Worm (Caenorhabditis elegans) whole organism, L2 larva: ENCODE results near the gene best-23.

Source experiments
- C34F6.9 ChIP-seq: fragments of 150-350 bp; optimal IDR thresholded peaks from 2 replicates; lab custom pipeline; 2014; ENCODE audit warnings: missing biosample characterization, missing genetic modification characterization
- ceh-16 ChIP-seq: fragments of 150-350 bp; optimal IDR thresholded peaks from 2 replicates; lab custom pipeline; 2014; ENCODE audit warnings: missing biosample characterization, missing genetic modification characterization
- ceh-82 ChIP-seq: fragments of 150-350 bp; optimal IDR thresholded peaks from 2 replicates; lab custom pipeline; 2014; ENCODE audit warnings: missing biosample characterization, missing genetic modification characterization
- dmd-4 ChIP-seq: sonication (generic microtip); optimal IDR thresholded peaks from 2 replicates; lab custom pipeline; 2017; ENCODE audit warnings: missing biosample characterization, missing genetic modification characterization
- egl-27 ChIP-seq: sonication (generic microtip); optimal IDR thresholded peaks from 3 replicates; lab custom pipeline; 2017; ENCODE audit warnings: missing biosample characterization, missing genetic modification reagents, missing genetic modification characterization
- mab-5 ChIP-seq: fragments of 150-350 bp; optimal IDR thresholded peaks from 2 replicates; lab custom pipeline; 2014; ENCODE audit warnings: missing biosample characterization, missing genetic modification characterization
- nhr-10 ChIP-seq: sonication (generic microtip); optimal IDR thresholded peaks from 2 replicates; lab custom pipeline; 2017; ENCODE audit warnings: missing biosample characterization, missing genetic modification characterization
- nhr-11 ChIP-seq: fragments of 150-350 bp; optimal IDR thresholded peaks from 2 replicates; lab custom pipeline; 2014; ENCODE audit warnings: missing biosample characterization, missing genetic modification characterization
- nhr-21 ChIP-seq: fragments of 150-350 bp; optimal IDR thresholded peaks from 2 replicates; lab custom pipeline; 2014; ENCODE audit warnings: missing biosample characterization, missing genetic modification characterization
- nhr-23 ChIP-seq: fragments of 150-350 bp; optimal IDR thresholded peaks from 2 replicates; lab custom pipeline; 2014; ENCODE audit warnings: missing biosample characterization, missing genetic modification reagents, missing genetic modification characterization
- nhr-25 ChIP-seq: fragments of 150-350 bp; sonication (generic microtip); optimal IDR thresholded peaks from 3 replicates; lab custom pipeline; 2014; ENCODE audit warnings: missing biosample characterization, missing genetic modification characterization
- nhr-6 ChIP-seq: fragments of 150-350 bp; optimal IDR thresholded peaks from 2 replicates; lab custom pipeline; 2014; ENCODE audit warnings: missing biosample characterization, missing genetic modification characterization
- nhr-77 ChIP-seq: fragments of 150-350 bp; optimal IDR thresholded peaks from 2 replicates; lab custom pipeline; 2014; ENCODE audit warnings: missing biosample characterization, missing genetic modification characterization
- peb-1 ChIP-seq: fragments of 150-350 bp; optimal IDR thresholded peaks from 2 replicates; lab custom pipeline; 2014; ENCODE audit warnings: missing biosample characterization, missing genetic modification characterization
- unc-55 ChIP-seq: fragments of 150-350 bp; sonication (generic microtip); optimal IDR thresholded peaks from 3 replicates; lab custom pipeline; 2014; ENCODE audit warnings: missing biosample characterization, missing genetic modification reagents, missing genetic modification characterization
- unc-62 ChIP-seq: fragments of 150-350 bp; optimal IDR thresholded peaks from 2 replicates; lab custom pipeline; 2014; ENCODE audit warnings: missing biosample characterization, missing genetic modification reagents, missing genetic modification characterization
- ztf-11 ChIP-seq: sonication (generic microtip); optimal IDR thresholded peaks from 2 replicates; lab custom pipeline; 2017; ENCODE audit warnings: missing biosample characterization, missing genetic modification characterization

The best-23 gene

DNA sequence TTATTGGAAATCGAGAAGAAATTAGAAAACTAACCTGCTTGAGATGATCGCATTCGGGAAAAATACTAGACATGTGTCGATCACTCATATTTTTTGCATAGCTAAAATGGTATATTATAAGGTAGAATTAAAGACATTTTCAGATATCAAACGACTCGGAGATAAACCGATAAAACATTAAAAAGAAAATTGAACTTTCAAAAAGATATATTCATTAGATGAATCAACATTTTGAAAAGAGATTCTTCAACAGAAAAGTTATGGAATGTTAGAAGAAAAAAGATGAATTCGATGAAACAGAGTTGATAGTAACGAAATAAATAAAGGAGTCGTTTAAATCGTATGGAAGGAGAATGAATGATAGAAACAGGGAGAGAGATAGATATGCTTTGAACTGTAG lies 51.8 kb downstream of the best-23 start, which contains the start of gene mdmh-35:
Gene mdmh-35, minus strand, starts transcription at position 101 of the 400 bp plus-strand sequence.
- TF ChIP-seq nhr-10 (tag; lab: Kevin White, UChicago) (no peak), C34F6.9 (tag; lab: Kevin White, UChicago) (no peak), ceh-82 (no peak), nhr-6 (tag; lab: Kevin White, UChicago) (no peak)

DNA sequence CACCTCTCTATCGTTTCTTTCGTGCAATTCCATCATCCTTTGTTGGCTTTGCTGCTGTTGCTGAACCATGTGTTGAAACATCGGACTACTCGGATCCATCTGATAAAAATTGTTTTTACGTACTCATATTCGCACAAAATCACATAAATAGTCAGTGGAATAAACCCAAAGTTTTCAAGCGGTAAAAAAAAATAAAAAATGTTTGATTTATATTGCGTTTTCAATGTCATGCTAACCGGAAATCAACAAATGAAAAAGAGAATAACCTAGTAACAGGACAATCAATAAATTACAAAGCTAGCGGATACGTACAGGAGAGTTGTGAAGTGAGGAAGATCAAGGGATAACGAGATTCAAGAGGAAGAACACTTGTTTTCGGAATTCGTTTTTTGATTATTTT lies 52.4 kb downstream of the best-23 start, which contains the start of gene mdt-10:
Gene mdt-10, minus strand, starts transcription at position 101 of the 400 bp plus-strand sequence.
- TF ChIP-seq peb-1 (tag; lab: Kevin White, UChicago) (no peak), nhr-11 (tag; lab: Kevin White, UChicago) (no peak), nhr-23 (no peak), dmd-4 (tag; lab: Kevin White, UChicago) (no peak), egl-27 (tag; lab: Kevin White, UChicago) (no peak), unc-62 (GFP tag; lab: Kevin White, UChicago) (no peak), mab-5 (tag; lab: Kevin White, UChicago) (no peak), ceh-16 (tag; lab: Kevin White, UChicago) (no peak), nhr-25 (tag; lab: Kevin White, UChicago) (no peak), ztf-11 (tag; lab: Kevin White, UChicago) (no peak), unc-55 (GFP tag; lab: Kevin White, UChicago) (no peak), nhr-21 (tag; lab: Kevin White, UChicago) (no peak), nhr-77 (no peak)
- TF ChIP-seq, all 48 proteins: peak for 0
